Worm (Caenorhabditis elegans) whole organism, mixed stage, embryonic: ENCODE measurements around the gene aakg-3.

Source experiments
- bed-3 ChIP-seq: fragments of 200-800 bp; sonication (Bioruptor generic); optimal IDR thresholded peaks from 3 replicates; lab custom pipeline; 2018; ENCODE audit warnings: mild to moderate bottlenecking, missing genetic modification characterization, moderate library complexity, missing compliant biosample characterization
- ceh-43 ChIP-seq: fragments of 200-800 bp; sonication (Bioruptor generic); optimal IDR thresholded peaks from 2 replicates; lab custom pipeline; 2018; ENCODE audit warnings: mild to moderate bottlenecking, missing genetic modification characterization, moderate library complexity, missing compliant biosample characterization
- ces-1 ChIP-seq: fragments of 150-350 bp; optimal IDR thresholded peaks from 2 replicates; lab custom pipeline; 2014; ENCODE audit warnings: missing biosample characterization, missing genetic modification reagents, missing genetic modification characterization
- cnd-1 ChIP-seq: fragments of 200-800 bp; sonication (Bioruptor generic); optimal IDR thresholded peaks from 2 replicates; lab custom pipeline; 2018; ENCODE audit warnings: mild to moderate bottlenecking, missing genetic modification characterization, missing compliant biosample characterization
- drap-1 ChIP-seq: fragments of 200-800 bp; sonication (Bioruptor generic); optimal IDR thresholded peaks from 3 replicates; lab custom pipeline; 2018; ENCODE audit warnings: mild to moderate bottlenecking, missing genetic modification characterization, missing compliant biosample characterization
- elt-1 ChIP-seq: sonication (generic microtip); optimal IDR thresholded peaks from 2 replicates; lab custom pipeline; 2017; ENCODE audit warnings: missing genetic modification characterization, mild to moderate bottlenecking, missing compliant biosample characterization, antibody characterized with exemption, moderate library complexity, borderline replicate concordance; ENCODE audit not compliant: insufficient read depth
- elt-3 ChIP-seq: fragments of 150-350 bp; optimal IDR thresholded peaks from 2 replicates; lab custom pipeline; 2014; ENCODE audit warnings: missing biosample characterization, missing genetic modification characterization
- flh-1 ChIP-seq: fragments of 200-800 bp; sonication (Bioruptor generic); optimal IDR thresholded peaks from 2 replicates; lab custom pipeline; 2018; ENCODE audit warnings: mild to moderate bottlenecking, missing genetic modification characterization, moderate library complexity, missing compliant biosample characterization
- ham-2 ChIP-seq: fragments of 200-800 bp; sonication (Bioruptor generic); optimal IDR thresholded peaks from 2 replicates; lab custom pipeline; 2018; ENCODE audit warnings: mild to moderate bottlenecking, missing genetic modification characterization, missing compliant biosample characterization
- hlh-1 ChIP-seq: fragments of 150-350 bp; optimal IDR thresholded peaks from 2 replicates; lab custom pipeline; 2014; ENCODE audit warnings: missing biosample characterization, missing genetic modification reagents, missing genetic modification characterization
- lin-13 ChIP-seq: fragments of 150-350 bp; optimal IDR thresholded peaks from 2 replicates; lab custom pipeline; 2014; ENCODE audit warnings: missing biosample characterization, missing genetic modification characterization
- mab-5 ChIP-seq: fragments of 150-350 bp; optimal IDR thresholded peaks from 2 replicates; lab custom pipeline; 2014; ENCODE audit warnings: missing biosample characterization, missing genetic modification characterization
- mep-1 ChIP-seq: fragments of 150-350 bp; optimal IDR thresholded peaks from 2 replicates; lab custom pipeline; 2017; ENCODE audit warnings: missing biosample characterization, missing genetic modification reagents, missing genetic modification characterization, inconsistent platforms
- nhr-237 ChIP-seq: fragments of 150-350 bp; optimal IDR thresholded peaks from 2 replicates; lab custom pipeline; 2014; ENCODE audit warnings: missing biosample characterization, missing genetic modification characterization
- pha-4 ChIP-seq: fragments of 150-350 bp; optimal IDR thresholded peaks from 2 replicates; lab custom pipeline; 2018; ENCODE audit warnings: missing biosample characterization, missing genetic modification reagents, missing genetic modification characterization
- sem-2 ChIP-seq: fragments of 200-800 bp; sonication (Bioruptor generic); optimal IDR thresholded peaks from 2 replicates; lab custom pipeline; 2018; ENCODE audit warnings: mild to moderate bottlenecking, missing genetic modification characterization, missing compliant biosample characterization
- snpc-4 ChIP-seq: fragments of 150-350 bp; optimal IDR thresholded peaks from 2 replicates; lab custom pipeline; 2014; ENCODE audit warnings: missing biosample characterization, missing genetic modification characterization
- sptf-1 ChIP-seq: sonication (generic microtip); optimal IDR thresholded peaks from 2 replicates; lab custom pipeline; 2017; ENCODE audit warnings: mild to moderate bottlenecking, missing genetic modification characterization, moderate library complexity, missing compliant biosample characterization
- tbx-8 ChIP-seq: fragments of 200-800 bp; sonication (Bioruptor generic); optimal IDR thresholded peaks from 2 replicates; lab custom pipeline; 2018; ENCODE audit warnings: mild to moderate bottlenecking, missing genetic modification characterization, moderate library complexity, missing compliant biosample characterization
- unc-39 ChIP-seq: fragments of 150-350 bp; optimal IDR thresholded peaks from 2 replicates; lab custom pipeline; 2014; ENCODE audit warnings: missing biosample characterization, missing genetic modification characterization
- unc-62 ChIP-seq: fragments of 150-350 bp; optimal IDR thresholded peaks from 2 replicates; lab custom pipeline; 2014; ENCODE audit warnings: missing biosample characterization, missing genetic modification reagents, missing genetic modification characterization

Gene aakg-3

ce11 chrX:3023552-3024183, 47.4 kb downstream of the aakg-3 start:
- TF ChIP-seq ces-1 (peak; percentile 64), hlh-1 (tag; lab: Kevin White, UChicago) (peak; percentile 78), elt-1 (tag; lab: Kevin White, UChicago) (no peak)

DNA sequence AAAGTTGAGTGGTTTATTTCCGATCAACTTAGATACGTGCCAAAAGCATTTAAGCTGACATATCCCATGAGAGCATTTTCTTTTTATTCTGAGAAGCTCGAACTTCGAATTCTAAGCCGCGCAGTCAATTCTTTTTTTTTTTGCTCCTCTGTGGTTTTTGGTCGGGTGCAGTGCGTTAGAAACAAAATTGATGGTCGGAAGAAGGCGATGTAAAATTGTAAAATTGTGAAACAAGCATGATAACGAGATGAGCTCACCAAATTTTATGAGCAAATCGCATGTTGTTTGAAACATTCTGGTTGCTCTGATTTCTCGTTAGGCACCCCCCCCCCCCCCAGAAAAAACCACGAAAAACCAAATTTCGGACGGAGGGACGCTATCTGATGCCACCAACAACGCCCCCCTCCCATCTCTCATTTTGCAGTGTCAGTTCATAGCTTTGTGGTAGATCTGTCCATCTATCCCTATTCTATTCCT, 48.4 kb downstream of the aakg-3 start, which contains the start of gene aqp-7:
TSS of gene aqp-7 (plus strand) at position 427 of the 477 bp plus-strand sequence.
- TF ChIP-seq ces-1 = peak; percentile 32
- TF ChIP-seq pha-4 (tag; lab: Kevin White, UChicago) = no peak

- no peak for TF ChIP-seq unc-39 (tag; lab: Kevin White, UChicago)
- TF ChIP-seq unc-62 (GFP tag; lab: Kevin White, UChicago) = peak; percentile 41
- no peak for TF ChIP-seq ceh-43 (GFP tag; lab: Kevin White, UChicago)
Observed at ce11 chrX:3025145-3025544, 48.9 kb downstream of the aakg-3 start.

DNA sequence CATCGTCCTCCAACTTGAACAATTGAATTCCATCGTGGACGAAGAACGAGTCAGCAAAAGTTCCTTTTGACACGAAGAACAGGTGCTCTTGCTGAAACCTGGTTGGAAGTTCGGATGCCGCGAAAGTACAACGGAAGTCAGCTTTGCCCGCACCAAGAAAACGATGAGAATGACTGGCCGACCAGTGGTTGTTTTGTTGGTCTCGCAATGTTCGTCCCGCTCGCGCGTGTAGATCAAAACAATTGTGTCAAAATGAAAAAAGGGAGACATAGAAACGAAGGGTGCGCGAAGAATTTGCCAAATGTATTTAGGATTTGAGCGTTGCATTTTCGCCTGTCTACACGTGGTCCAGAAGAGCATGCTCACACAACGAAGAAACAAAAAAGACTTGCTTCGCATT, 52.8 kb downstream of the aakg-3 start, which contains the start of gene M02F4.1:
TSS of gene M02F4.1 (minus strand) at position 101 of the 400 bp plus-strand sequence.
- TF ChIP-seq lin-13 = no peak
- no peak for TF ChIP-seq bed-3
- no peak for TF ChIP-seq hlh-1 (tag; lab: Kevin White, UChicago)
- no peak for TF ChIP-seq cnd-1 (tag; lab: Kevin White, UChicago)
- TF ChIP-seq sem-2 (GFP tag; lab: Kevin White, UChicago) = no peak
- no peak for TF ChIP-seq mep-1 (tag; lab: Kevin White, UChicago)
- TF ChIP-seq unc-62 (GFP tag; lab: Kevin White, UChicago) = no peak
- TF ChIP-seq sptf-1 (tag; lab: Kevin White, UChicago) = no peak
- TF ChIP-seq nhr-237 (tag; lab: Kevin White, UChicago) = no peak
- no peak for TF ChIP-seq flh-1 (GFP tag; lab: Kevin White, UChicago)
- no peak for TF ChIP-seq tbx-8 (GFP tag; lab: Kevin White, UChicago)
- TF ChIP-seq ceh-43 (GFP tag; lab: Kevin White, UChicago) = no peak
- TF ChIP-seq drap-1 (GFP tag; lab: Kevin White, UChicago) = no peak
- no peak for TF ChIP-seq mab-5 (tag; lab: Kevin White, UChicago)
- TF ChIP-seq elt-3 (tag; lab: Kevin White, UChicago) = no peak
- no peak for TF ChIP-seq ham-2
- TF ChIP-seq snpc-4 (tag; lab: Kevin White, UChicago) = no peak
